2 fruit fly cellular contexts compared by ENCODE assay signal in the genomic region with DNA sequence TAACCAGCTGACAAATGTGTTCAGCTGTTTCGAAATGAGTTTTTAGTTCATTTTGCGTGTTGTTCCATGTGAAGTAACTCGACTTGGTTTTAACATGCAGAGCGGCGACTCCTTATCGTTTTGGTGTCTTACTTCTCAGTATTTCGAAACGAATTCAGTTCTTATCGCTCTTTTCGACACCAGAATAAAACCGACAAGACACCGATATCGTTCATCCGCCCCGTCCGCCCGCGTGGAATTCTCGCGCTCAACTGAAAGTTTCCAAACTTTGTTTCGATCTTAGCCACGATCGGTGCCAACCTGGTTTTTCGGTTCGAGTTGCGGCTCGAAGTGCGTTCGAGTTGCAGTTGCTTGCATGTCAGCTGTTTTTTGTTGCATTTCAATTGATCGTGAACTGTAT.
TF ChIP-seq lines count a peak whose summit lies in the region.

CG15822 (minus strand) TSS at position 256 of the 400 bp plus-strand sequence.

- TF ChIP-seq CTCF in whole organism, embryonic (GFP tag; optimal IDR thresholded peaks at IDR 0.05; lab: Kevin White, UChicago): no peak

TF ChIP-seq in whole organism, embryonic, 481 proteins besides CTCF, POLR2A, EP300 and RAD21 (continues in another document):
- TF ChIP-seq D19B (GFP tag; optimal IDR thresholded peaks at IDR 0.05; lab: Kevin White, UChicago): no peak
- no peak for TF ChIP-seq sc (optimal IDR thresholded peaks at IDR 0.05; lab: Kevin White, UChicago)
- no peak for TF ChIP-seq sc (GFP tag; optimal IDR thresholded peaks at IDR 0.05; lab: Kevin White, UChicago)
- TF ChIP-seq CG10979 (tag; optimal IDR thresholded peaks at IDR 0.05; lab: Kevin White, UChicago): no peak
- TF ChIP-seq Optix (GFP tag; IDR thresholded peaks at IDR 0.05; lab: Robert Waterston, UW): no peak
- no peak for TF ChIP-seq zf30C (GFP tag; optimal IDR thresholded peaks at IDR 0.05; lab: Kevin White, UChicago)
- TF ChIP-seq zen2 (GFP tag; IDR thresholded peaks at IDR 0.05; lab: Robert Waterston, UW; ENCODE audit: partially characterized antibody): 0 out of 3 replicates have a peak, but pooled peaks have one; percentile 28
- TF ChIP-seq pb (GFP tag; optimal IDR thresholded peaks at IDR 0.05; lab: Kevin White, UChicago): no peak
- no peak for TF ChIP-seq sug (tag; optimal IDR thresholded peaks at IDR 0.05; lab: Kevin White, UChicago)
- no peak for TF ChIP-seq gcm (GFP tag; optimal IDR thresholded peaks at IDR 0.05; lab: Kevin White, UChicago)
- TF ChIP-seq Med (GFP tag; lab: Kevin White, UChicago): peak; percentile 63
- 0 out of 3 replicates have a peak, but pooled peaks have one; percentile 40 for TF ChIP-seq ci (GFP tag; IDR thresholded peaks at IDR 0.05; lab: Robert Waterston, UW)
- no peak for TF ChIP-seq Oaz (GFP tag; IDR thresholded peaks at IDR 0.05; lab: Robert Waterston, UW)
- no peak for TF ChIP-seq Mrtf (GFP tag; IDR thresholded peaks at IDR 0.05; lab: Robert Waterston, UW)
- peak; percentile 51; the same call in 1 of the 2 replicates for TF ChIP-seq rib (GFP tag; IDR thresholded peaks at IDR 0.05; lab: Robert Waterston, UW)
- no peak for TF ChIP-seq en (GFP tag; optimal IDR thresholded peaks at IDR 0.05; lab: Kevin White, UChicago)
- no peak for TF ChIP-seq z (GFP tag; IDR thresholded peaks at IDR 0.05; lab: Robert Waterston, UW)
- TF ChIP-seq Opbp (GFP tag; IDR thresholded peaks at IDR 0.05; lab: Robert Waterston, UW; ENCODE audit: partially characterized antibody): peak; percentile 32; the same call in 1 of the 3 replicates
- TF ChIP-seq twi (tag; optimal IDR thresholded peaks at IDR 0.05; lab: Kevin White, UChicago): no peak
- no peak for TF ChIP-seq dpn (GFP tag; optimal IDR thresholded peaks at IDR 0.05; lab: Kevin White, UChicago)
- TF ChIP-seq Fer2 (tag; optimal IDR thresholded peaks at IDR 0.05; lab: Kevin White, UChicago): no peak
- TF ChIP-seq CG10462 (GFP tag; optimal IDR thresholded peaks at IDR 0.05; lab: Kevin White, UChicago): no peak
- peak; percentile 33; the same call in 1 of the 2 replicates for TF ChIP-seq CG13287 (GFP tag; IDR thresholded peaks at IDR 0.05; lab: Robert Waterston, UW; ENCODE audit: partially characterized antibody)
- peak; percentile 54 for TF ChIP-seq sd (tag; optimal IDR thresholded peaks at IDR 0.05; lab: Kevin White, UChicago)
- no peak for TF ChIP-seq shn (GFP tag; optimal IDR thresholded peaks at IDR 0.05; lab: Kevin White, UChicago)
- TF ChIP-seq oc (tag; optimal IDR thresholded peaks at IDR 0.05; lab: Kevin White, UChicago): no peak
- peak; percentile 11 for TF ChIP-seq CG12769 (tag; optimal IDR thresholded peaks at IDR 0.05; lab: Kevin White, UChicago)
- TF ChIP-seq kah (GFP tag; optimal IDR thresholded peaks at IDR 0.05; lab: Kevin White, UChicago): no peak
- no peak for TF ChIP-seq CG8290 (GFP tag; optimal IDR thresholded peaks at IDR 0.05; lab: Kevin White, UChicago)
- TF ChIP-seq CG8290 (tag; optimal IDR thresholded peaks at IDR 0.05; lab: Kevin White, UChicago): peak in 1 of 2 experiments; percentile 19
- TF ChIP-seq CG5180 (GFP tag; optimal IDR thresholded peaks at IDR 0.05; lab: Kevin White, UChicago): peak; percentile 99
- no peak for TF ChIP-seq tin (GFP tag; optimal IDR thresholded peaks at IDR 0.05; lab: Kevin White, UChicago)
- 0 out of 2 replicates have a peak, but pooled peaks have one; percentile 34 for TF ChIP-seq bbx (GFP tag; IDR thresholded peaks at IDR 0.05; lab: Robert Waterston, UW; ENCODE audit: partially characterized antibody)
- peak; percentile 8; the same call in 1 of the 2 replicates for TF ChIP-seq Ptx1 (GFP tag; IDR thresholded peaks at IDR 0.05; lab: Robert Waterston, UW)
- no peak for TF ChIP-seq CG13424 (tag; optimal IDR thresholded peaks at IDR 0.05; lab: Kevin White, UChicago)
- TF ChIP-seq Hr78 (GFP tag; optimal IDR thresholded peaks at IDR 0.05; lab: Kevin White, UChicago): peak in 1 of 2 experiments; percentile 37
- peak; percentile 27 for TF ChIP-seq pros (GFP tag; optimal IDR thresholded peaks at IDR 0.05; lab: Kevin White, UChicago)
- no peak for TF ChIP-seq sqz (GFP tag; optimal IDR thresholded peaks at IDR 0.05; lab: Kevin White, UChicago)
- no peak for TF ChIP-seq CG1602 (GFP tag; optimal IDR thresholded peaks at IDR 0.05; lab: Kevin White, UChicago)
- TF ChIP-seq CG12659 (GFP tag; optimal IDR thresholded peaks at IDR 0.05; lab: Kevin White, UChicago): no peak
- peak; percentile 89 for TF ChIP-seq Jarid2 (GFP tag; optimal IDR thresholded peaks at IDR 0.05; lab: Kevin White, UChicago)
- no peak for TF ChIP-seq tio (GFP tag; optimal IDR thresholded peaks at IDR 0.05; lab: Kevin White, UChicago)

TF ChIP-seq in whole organism, prepupa, 60 proteins besides CTCF, POLR2A, EP300 and RAD21:
- no peak for TF ChIP-seq Hr38 (GFP tag; optimal IDR thresholded peaks at IDR 0.05; lab: Kevin White, UChicago)
- peak; percentile 7; the same call in 1 of the 3 replicates for TF ChIP-seq eg (GFP tag; IDR thresholded peaks at IDR 0.05; lab: Robert Waterston, UW)
- no peak for TF ChIP-seq Sox15 (GFP tag; optimal IDR thresholded peaks at IDR 0.05; lab: Kevin White, UChicago)
- TF ChIP-seq dac (GFP tag; optimal IDR thresholded peaks at IDR 0.05; lab: Kevin White, UChicago): no peak
TF ChIP-seq in whole organism, prepupa: peak in this region for 1.
